Worm (Caenorhabditis elegans): Measurements from ENCODE around the gene ZC449.5.

DNA sequence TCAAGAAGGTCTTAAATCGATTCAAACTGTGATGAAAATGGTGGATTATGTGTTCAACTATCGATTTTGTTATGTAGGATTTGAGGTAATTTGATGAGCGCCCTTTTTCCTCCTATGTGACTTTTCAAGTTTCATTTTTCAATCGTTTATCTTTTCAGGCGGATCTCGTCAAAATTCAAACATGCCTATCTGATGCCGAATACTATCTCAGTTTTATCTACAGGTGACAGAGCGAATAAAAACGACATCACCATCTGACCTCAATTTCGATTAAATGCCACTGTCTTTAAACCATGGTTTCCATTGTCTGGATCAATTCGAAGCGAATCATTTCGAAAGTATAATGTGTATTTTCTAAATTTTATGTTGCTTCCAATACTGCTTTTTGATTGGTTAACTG is 24.2 kb upstream of the ZC449.5 start:
- no peak for TF ChIP-seq F49E8.2 (tag; optimal IDR thresholded peaks at IDR 0.05; ENCODE audit: borderline replicate concordance)
- no peak for TF ChIP-seq pqm-1 (tag; optimal IDR thresholded peaks at IDR 0.05)
- TF ChIP-seq nhr-76 (tag; optimal IDR thresholded peaks at IDR 0.05), result no peak
- no peak for TF ChIP-seq nhr-41 (GFP tag; IDR thresholded peaks at IDR 0.05)
- TF ChIP-seq egl-27 (tag; optimal IDR thresholded peaks at IDR 0.05), result no peak
- TF ChIP-seq ZK546.5 (tag; optimal IDR thresholded peaks at IDR 0.05), result no peak
- TF ChIP-seq nhr-77 (tag; optimal IDR thresholded peaks at IDR 0.05), result no peak
- no peak for TF ChIP-seq nhr-28 (tag; optimal IDR thresholded peaks at IDR 0.05)
- TF ChIP-seq arid-1 (GFP tag; conservative IDR thresholded peaks at IDR 0.05), result no peak
- no peak for TF ChIP-seq R02D3.7 (tag; optimal IDR thresholded peaks at IDR 0.05)
- TF ChIP-seq mdl-1 (tag; optimal IDR thresholded peaks at IDR 0.05), result no peak
- TF ChIP-seq dpl-1 (GFP tag; optimal IDR thresholded peaks at IDR 0.05), result no peak
- no peak for TF ChIP-seq F26F4.8 (GFP tag; conservative IDR thresholded peaks at IDR 0.05)

All from whole organism, L4 larva.